Fruit fly (Drosophila melanogaster) ovary, adult (tissue): ENCODE data around the gene Sgs8.

Experiments
- CG17801 ChIP-seq: fragments of 200-800 bp; optimal IDR thresholded peaks from 2 replicates; lab custom pipeline; 2019; ENCODE audit warnings: missing biosample characterization, mild to moderate bottlenecking, missing genetic modification characterization, moderate library complexity; ENCODE audit not compliant: partially characterized antibody

Gene Sgs8

DNA sequence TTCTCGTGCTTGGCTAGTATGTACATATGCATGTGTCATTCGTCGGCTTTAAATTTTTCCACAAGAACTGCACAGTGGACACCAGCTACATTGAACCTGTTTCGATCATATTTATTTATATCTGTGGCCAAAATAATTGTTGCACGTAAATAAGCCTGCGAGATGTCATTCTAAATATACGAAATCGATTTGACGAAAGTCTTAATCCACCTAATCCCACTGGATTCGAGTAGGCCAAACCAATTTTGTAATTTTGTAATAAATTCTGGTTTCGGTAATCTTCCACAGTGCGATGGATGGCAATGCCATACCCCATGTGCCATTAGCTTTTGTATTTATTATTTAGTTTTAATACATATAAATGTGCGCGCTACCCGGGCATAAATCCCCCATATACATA is 33.8 kb upstream of the Sgs8 start:
- no peak for TF ChIP-seq CG17801 (GFP tag; lab: Kevin White, UChicago)

DNA sequence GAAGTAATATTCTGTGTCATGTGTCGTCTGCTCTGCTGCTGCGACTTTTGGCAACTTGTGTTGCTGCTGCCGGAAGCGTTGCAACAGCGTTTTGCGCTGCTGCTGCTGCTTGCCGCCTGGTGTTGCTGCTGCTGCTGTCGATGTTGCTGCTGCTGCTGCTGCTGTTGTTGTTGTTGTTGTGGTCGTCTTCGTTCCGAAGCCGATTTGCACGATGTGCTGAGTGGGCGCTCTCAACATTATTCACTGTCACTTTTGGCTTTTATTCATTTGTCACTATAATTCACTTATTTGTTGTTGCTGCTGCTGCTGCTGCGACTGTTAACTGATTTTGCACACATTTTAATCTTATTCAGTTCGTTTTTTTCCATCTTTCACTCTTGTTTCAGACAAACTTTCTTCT is 33.2 kb upstream of the Sgs8 start:
- no peak for TF ChIP-seq CG17801 (GFP tag; lab: Kevin White, UChicago)

DNA sequence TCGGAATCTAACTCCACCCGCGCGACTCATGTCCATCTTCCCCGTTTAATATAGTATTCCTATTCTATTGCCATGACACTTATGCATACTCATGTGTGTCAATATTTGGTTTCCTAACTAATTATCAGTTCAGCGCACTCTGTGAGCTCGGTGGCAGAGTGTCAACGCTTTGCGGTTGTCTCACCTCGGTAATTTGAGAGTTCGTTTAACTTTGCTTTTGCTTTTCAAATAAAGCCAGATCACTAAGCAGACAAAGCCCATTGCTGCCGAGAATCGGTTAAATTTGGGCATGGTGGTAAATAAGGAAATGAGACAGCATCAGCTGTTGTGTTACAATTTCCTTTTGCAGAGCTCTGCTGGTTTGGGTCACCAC is 31.1 kb upstream of the Sgs8 start:
- no peak for TF ChIP-seq CG17801 (GFP tag; lab: Kevin White, UChicago)

DNA sequence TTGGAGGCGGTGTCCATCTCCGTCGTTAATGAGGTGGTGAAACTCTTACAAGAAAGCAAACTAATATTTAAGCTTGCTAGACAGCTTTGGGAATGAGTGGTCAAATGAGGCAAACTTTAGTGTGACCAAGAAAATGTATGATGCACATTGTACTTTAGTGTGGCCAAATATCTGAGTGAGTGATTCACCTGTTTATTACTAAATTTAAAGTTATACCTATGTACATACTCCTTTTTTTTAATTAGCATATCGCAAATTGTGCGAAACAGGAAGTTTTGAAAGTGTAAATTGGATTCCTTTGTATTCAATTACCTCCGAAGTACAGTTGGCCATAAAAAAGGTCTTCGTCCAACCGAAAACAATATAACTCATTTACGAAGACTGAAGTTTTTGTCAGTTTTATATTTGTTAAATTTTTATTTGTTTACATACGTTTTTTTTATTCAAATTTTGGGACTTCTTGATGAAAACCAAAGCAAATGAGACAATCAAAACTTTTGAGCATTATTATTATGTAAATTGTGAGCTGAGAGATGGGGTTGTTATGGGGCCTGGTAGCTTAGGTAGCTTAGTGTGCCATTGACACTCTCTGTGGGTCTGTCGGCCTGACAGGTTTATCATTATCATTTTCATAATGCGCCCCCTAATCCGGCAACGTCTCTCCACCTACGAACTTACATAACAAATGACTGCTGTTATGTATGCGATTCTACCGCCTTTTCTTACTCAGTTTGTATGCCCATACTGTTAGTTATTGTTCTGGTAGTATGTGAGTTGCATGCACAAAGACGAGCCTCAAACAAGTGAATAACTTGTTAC is 30.5 kb upstream of the Sgs8 start:
- TF ChIP-seq CG17801 (GFP tag; lab: Kevin White, UChicago): no peak

DNA sequence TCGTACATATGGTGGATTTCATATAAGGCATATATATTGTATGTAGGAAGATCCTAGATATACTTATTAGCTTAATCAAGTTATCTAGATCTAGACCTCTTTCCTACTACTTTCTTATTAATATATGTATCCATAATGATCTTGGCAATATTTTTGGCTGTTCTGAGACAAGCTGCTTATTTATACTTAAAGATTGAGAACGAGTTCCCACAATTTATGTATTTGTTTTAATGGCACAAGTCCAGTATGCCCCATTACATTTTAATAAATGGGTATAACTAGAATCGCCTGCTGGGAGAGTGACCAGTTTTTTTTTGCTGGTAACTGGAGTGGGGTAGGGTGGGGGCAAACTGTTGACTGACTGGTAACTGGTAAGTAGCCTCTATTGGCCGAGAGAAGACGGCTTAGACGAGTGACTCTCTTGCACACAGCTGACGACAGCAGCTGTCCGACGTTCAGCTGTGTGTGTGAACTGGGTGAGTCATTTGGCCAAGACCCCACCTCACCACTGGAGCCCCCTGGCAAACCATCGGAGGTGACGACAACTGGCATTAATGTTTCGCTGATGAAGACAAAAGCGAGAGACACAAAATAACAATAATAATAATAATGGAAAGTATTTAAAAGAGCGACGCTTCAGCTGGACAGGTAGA is 27.7 kb upstream of the Sgs8 start:
- TF ChIP-seq CG17801 (GFP tag; lab: Kevin White, UChicago): no peak

dm6 chr3L:11536132-11536531 is 26.9 kb upstream of the Sgs8 start:
- TF ChIP-seq CG17801 (GFP tag; lab: Kevin White, UChicago): no peak

dm6 chr3L:11534391-11535246 is 25.4 kb upstream of the Sgs8 start:
- peak; percentile 21 for TF ChIP-seq CG17801 (GFP tag; lab: Kevin White, UChicago)

DNA sequence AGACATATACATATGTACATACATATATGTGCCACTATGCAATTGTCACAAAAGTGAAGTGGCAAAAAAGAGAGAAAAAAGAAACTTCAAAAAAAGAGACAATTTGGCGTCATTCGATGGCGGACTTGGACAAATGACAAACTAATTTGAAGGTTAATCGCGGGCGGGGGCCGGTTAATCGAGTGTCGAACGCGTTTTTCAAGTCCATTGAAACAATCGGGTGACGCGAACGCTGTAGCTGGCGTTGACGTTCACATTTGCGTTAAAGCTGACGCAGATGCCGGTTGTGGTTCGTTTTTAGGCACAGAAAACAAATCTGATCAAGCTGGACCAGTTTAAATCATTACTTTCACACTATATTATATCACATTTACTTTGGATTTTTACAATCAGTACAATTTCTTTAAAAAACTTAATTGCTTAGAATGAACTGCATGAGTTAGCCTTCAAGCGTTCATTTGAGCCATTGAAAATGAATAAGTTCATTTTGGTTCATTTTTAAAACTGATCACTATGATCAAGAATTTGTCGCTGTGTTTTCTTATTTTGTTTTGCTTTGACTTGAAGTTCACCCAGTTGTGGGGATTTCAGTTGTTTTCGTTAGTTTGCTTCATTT is 24.6 kb upstream of the Sgs8 start:
- no peak for TF ChIP-seq CG17801 (GFP tag; lab: Kevin White, UChicago)

DNA sequence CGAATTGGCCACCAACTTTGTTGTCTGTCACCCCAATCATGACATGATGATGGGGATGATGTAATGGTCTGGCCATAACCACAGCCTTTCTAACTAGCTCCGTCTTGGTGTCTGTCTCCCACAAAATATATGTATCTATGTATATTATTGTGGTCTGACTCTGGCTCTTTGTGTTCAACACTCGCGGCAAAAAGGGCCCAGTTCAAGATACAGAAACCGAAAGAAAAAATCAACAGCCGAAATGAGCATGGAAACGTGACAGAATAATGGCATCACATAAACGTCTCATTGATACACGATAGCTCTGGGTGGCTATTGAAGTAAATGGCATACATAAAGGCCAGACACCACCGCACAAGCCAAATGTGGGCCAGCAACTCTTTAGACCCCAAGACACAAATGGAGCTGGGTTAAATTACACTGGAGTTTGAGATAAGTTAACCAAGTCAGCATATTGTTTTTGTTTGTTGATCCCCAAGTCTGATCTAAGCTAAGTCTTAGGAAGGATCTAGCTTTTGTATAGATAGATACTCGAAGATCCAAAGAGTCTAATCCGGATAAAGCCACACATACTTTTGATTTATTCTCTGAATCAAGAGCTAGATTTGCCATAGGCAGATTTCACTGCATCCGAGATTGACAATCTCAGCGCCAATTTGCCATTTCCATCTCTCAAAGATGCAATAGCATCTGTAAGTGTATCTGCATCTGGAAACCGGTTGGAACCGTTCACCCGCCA is 23.0 kb upstream of the Sgs8 start:
- TF ChIP-seq CG17801 (GFP tag; lab: Kevin White, UChicago): no peak

dm6 chr3L:11531300-11531699 is 22.1 kb upstream of the Sgs8 start:
- no peak for TF ChIP-seq CG17801 (GFP tag; lab: Kevin White, UChicago)

- no peak for TF ChIP-seq CG17801 (GFP tag; lab: Kevin White, UChicago)
These were observed 21.2 kb upstream of the Sgs8 start for dm6 chr3L:11530370-11530769.

DNA sequence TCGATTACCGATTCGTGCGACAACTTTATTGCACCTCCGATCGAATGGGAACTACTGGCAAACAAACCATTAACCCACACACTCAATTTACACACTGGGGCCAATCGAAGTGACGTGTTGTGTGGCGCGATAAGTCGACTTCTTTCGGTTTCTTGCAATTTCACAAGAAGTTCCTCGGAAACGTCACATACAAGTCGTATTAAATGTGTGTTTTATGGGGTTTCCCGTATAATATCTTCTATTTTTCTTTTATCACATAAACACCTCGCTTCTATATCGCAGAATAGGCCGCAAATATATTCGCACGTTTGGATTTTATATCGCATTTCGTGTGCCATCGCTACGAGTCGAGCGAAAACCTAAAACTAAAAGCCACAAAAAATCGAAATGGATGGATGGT is 20.5 kb upstream of the Sgs8 start:
- TF ChIP-seq CG17801 (GFP tag; lab: Kevin White, UChicago): no peak

DNA sequence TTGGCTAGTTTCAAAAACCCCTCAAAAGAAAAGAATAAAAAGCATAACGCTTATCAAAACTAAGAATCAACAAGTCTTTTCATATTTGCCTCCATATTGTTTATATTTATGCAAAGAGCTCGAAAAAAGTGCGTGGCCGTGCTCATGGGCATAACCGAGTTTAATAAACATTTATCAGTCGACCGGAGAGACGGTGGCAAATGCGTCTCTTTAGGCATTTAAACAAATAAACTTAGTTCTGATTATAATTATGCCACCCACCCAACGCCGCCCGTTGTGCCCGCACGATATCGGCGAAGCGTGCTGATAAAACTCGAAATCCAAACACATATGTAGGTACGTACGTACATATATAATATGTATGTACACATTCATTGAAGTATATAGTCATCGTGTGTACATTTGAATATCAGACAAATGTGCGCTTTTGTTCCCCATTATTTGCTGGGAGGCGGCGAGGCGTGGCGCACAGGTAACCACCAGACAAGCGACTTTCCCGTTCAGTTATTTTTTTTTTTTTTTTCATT is 19.3 kb upstream of the Sgs8 start:
- no peak for TF ChIP-seq CG17801 (GFP tag; lab: Kevin White, UChicago)

DNA sequence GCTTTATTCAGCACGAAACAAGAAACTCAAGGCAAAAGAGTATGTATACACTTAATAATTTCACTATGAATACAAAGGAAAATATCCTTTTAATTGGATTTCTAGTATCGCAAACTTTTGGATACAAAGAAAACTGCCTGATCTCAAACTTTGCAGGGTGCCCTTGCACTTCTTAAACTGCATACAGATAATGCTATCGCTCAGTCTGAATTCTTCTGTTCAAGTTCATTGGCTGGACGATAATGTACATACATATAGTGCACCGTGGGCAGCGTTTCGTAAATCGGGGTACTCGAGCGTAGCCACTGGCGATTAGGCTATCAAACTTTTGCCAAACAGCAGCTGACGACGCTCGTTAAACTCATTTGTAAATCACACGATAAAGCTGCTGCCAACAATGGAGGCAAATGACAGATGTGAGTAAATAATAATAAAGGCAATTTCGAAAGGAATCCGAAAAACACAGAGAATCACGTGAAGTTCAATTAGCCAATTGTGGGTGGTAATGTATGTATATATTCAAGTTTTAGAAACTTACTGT is 17.5 kb upstream of the Sgs8 start:
- no peak for TF ChIP-seq CG17801 (GFP tag; lab: Kevin White, UChicago)
